Fruit fly (Drosophila melanogaster): ENCODE results near the gene Dnz1.

DNA sequence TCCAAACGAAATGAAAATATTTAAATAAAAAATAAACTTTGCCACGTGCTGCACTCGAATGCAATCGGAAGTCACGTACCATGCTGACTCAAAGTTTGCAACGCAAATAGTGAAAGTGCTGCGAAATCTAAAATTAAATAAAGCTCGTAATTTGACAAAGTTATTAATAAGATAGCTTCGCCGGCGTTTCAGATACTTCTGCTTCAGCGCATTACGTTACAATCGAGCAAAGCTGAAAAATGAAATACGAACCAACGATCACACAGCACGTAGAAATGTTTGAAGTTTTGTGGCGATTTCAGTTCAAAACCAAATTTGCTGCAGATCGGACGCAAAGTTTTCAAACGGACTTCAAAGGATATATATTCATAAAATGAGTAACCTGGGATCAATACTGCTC, 13.4 kb upstream of the Dnz1 start, which contains the start of gene CG12517:
- TF ChIP-seq psq (optimal IDR thresholded peaks at IDR 0.05) (no peak), ttk (optimal IDR thresholded peaks at IDR 0.05) (no peak), Sin3A (optimal IDR thresholded peaks at IDR 0.05) (no peak), insv (optimal IDR thresholded peaks at IDR 0.05) (no peak), Myc (optimal IDR thresholded peaks at IDR 0.05) (no peak)

Data from Kc167 (cell line).